Worm (Caenorhabditis elegans): Measurements from ENCODE around the gene srg-7.

- TF ChIP-seq flt-1 (GFP tag; IDR thresholded peaks at IDR 0.05), result no peak
- no peak for TF ChIP-seq klf-2 (GFP tag; conservative IDR thresholded peaks at IDR 0.05)
- no peak for TF ChIP-seq cog-1 (tag; optimal IDR thresholded peaks at IDR 0.05)
- TF ChIP-seq ztf-29 (GFP tag; IDR thresholded peaks at IDR 0.05), result no peak
- TF ChIP-seq T22C8.4 (GFP tag; IDR thresholded peaks at IDR 0.05), result no peak
- no peak for TF ChIP-seq tab-1 (GFP tag; IDR thresholded peaks at IDR 0.05)
- TF ChIP-seq ztf-23 (GFP tag; IDR thresholded peaks at IDR 0.05), result no peak
- no peak for TF ChIP-seq med-1 (GFP tag; optimal IDR thresholded peaks at IDR 0.05; ENCODE audit: insufficient read depth)
Measured at ce11 chrIII:6303787-6304186, 35.8 kb upstream of the srg-7 start.

Data from whole organism, midembryonic.